Fruit fly (Drosophila melanogaster) whole organism, prepupa: ENCODE measurements around the gene CG1789.

Experiments
- CG16779 ChIP-seq: fragments of 200-800 bp; sonication (Bioruptor generic); optimal IDR thresholded peaks from 3 replicates; lab custom pipeline; 2017; ENCODE audit warnings: missing biosample characterization, mild to moderate bottlenecking, missing genetic modification characterization
- CG32006 ChIP-seq: fragments of 200-800 bp; sonication (Bioruptor generic); optimal IDR thresholded peaks from 3 replicates; lab custom pipeline; 2017; ENCODE audit warnings: missing biosample characterization, mild to moderate bottlenecking, missing genetic modification characterization
- CG3919 ChIP-seq: fragments of 200-800 bp; sonication (Bioruptor generic); optimal IDR thresholded peaks from 3 replicates; lab custom pipeline; 2016; ENCODE audit warnings: missing biosample characterization, missing genetic modification characterization
- CG6276 ChIP-seq: fragments of 200-800 bp; sonication (Bioruptor generic); optimal IDR thresholded peaks from 2 replicates; lab custom pipeline; 2017; ENCODE audit warnings: missing biosample characterization, mild to moderate bottlenecking, missing genetic modification characterization
- CG6792 ChIP-seq: fragments of 200-800 bp; sonication (Bioruptor generic); optimal IDR thresholded peaks from 3 replicates; lab custom pipeline; 2016; ENCODE audit warnings: missing biosample characterization, missing genetic modification characterization
- CG7368 ChIP-seq: fragments of 200-800 bp; sonication (Bioruptor generic); optimal IDR thresholded peaks from 3 replicates; lab custom pipeline; 2016; ENCODE audit warnings: missing biosample characterization, missing genetic modification characterization
- CG8632 ChIP-seq: fragments of 200-800 bp; sonication (Bioruptor generic); optimal IDR thresholded peaks from 3 replicates; lab custom pipeline; 2016; ENCODE audit warnings: missing biosample characterization, missing genetic modification characterization
- Hr39 ChIP-seq: fragments of 200-800 bp; sonication (Bioruptor generic); optimal IDR thresholded peaks from 2 replicates; lab custom pipeline; 2016; ENCODE audit warnings: missing biosample characterization, missing genetic modification characterization
- Hr4 ChIP-seq: fragments of 200-800 bp; sonication (Bioruptor generic); optimal IDR thresholded peaks from 3 replicates; lab custom pipeline; 2016; ENCODE audit warnings: missing biosample characterization, missing genetic modification characterization
- Lpt ChIP-seq: fragments of 200-800 bp; sonication (Bioruptor generic); optimal IDR thresholded peaks from 3 replicates; lab custom pipeline; 2016; ENCODE audit warnings: missing biosample characterization, missing genetic modification characterization
- eg ChIP-seq: fragments of 200-800 bp; sonication (Bioruptor generic); IDR thresholded peaks from 3 replicates; pipeline ENCODE4 v1.3.6; 2022; ENCODE audit warnings: missing biosample characterization, missing genetic modification characterization
- esn ChIP-seq: fragments of 200-800 bp; sonication (Bioruptor generic); optimal IDR thresholded peaks from 2 replicates; lab custom pipeline; 2016; ENCODE audit warnings: missing biosample characterization, mild to moderate bottlenecking, missing genetic modification characterization, moderate library complexity
- salr ChIP-seq, 2 experiments: fragments of 200-800 bp; sonication (Bioruptor generic); optimal IDR thresholded peaks; 3 replicates each; lab custom pipeline; 2016 to 2018; ENCODE audit warnings: missing biosample characterization in 2 of 2, missing genetic modification characterization in 2 of 2, mild to moderate bottlenecking in 1 of 2
- vri ChIP-seq: fragments of 200-800 bp; sonication (Bioruptor generic); optimal IDR thresholded peaks from 3 replicates; lab custom pipeline; 2016; ENCODE audit warnings: missing biosample characterization, mild to moderate bottlenecking, missing genetic modification characterization

dm6 chrX:8696106-8696595 lies 24.2 kb upstream of the CG1789 start:
- TF ChIP-seq CG6792 (GFP tag; lab: Kevin White, UChicago) (no peak), salr (GFP tag; optimal IDR thresholded peaks at IDR 0.05; lab: Kevin White, UChicago) (no peak), vri (GFP tag; lab: Kevin White, UChicago) (no peak), CG16779 (tag; lab: Kevin White, UChicago) (no peak), CG7368 (GFP tag; lab: Kevin White, UChicago) (no peak), CG3919 (GFP tag; lab: Kevin White, UChicago) (no peak), esn (GFP tag; lab: Kevin White, UChicago) (no peak), Hr39 (no peak), CG32006 (GFP tag; lab: Kevin White, UChicago) (no peak), Hr4 (GFP tag; lab: Kevin White, UChicago) (no peak), CG6276 (GFP tag; lab: Kevin White, UChicago) (no peak), CG8632 (GFP tag; lab: Kevin White, UChicago) (no peak), eg (GFP tag; lab: Robert Waterston, UW) (no peak), Lpt (GFP tag; lab: Kevin White, UChicago) (no peak)
